Fruit fly (Drosophila melanogaster) Kc167 (cell line): ENCODE results near the gene T48.

Source experiments
- Myc ChIP-seq: fragments of >200 bp; optimal IDR thresholded peaks from 2 replicates; lab custom pipeline; 2017; ENCODE audit warnings: missing external identifiers
- h ChIP-seq: fragments of >200 bp; optimal IDR thresholded peaks from 3 replicates; lab custom pipeline; 2018; ENCODE audit warnings: missing external identifiers
- psq ChIP-seq: fragments of >200 bp; optimal IDR thresholded peaks from 2 replicates; lab custom pipeline; 2017; ENCODE audit warnings: missing external identifiers

- TF ChIP-seq h (lab: Kevin White, UChicago), result no peak
- TF ChIP-seq Myc, result no peak
- TF ChIP-seq psq (lab: Kevin White, UChicago), result no peak
These were observed 55.9 kb downstream of the T48 start for dm6 chr3R:26937423-26937822.
